Worm (Caenorhabditis elegans) whole organism, mixed stage, embryonic: Measurements from ENCODE around the gene C07A9.12.

ENCODE experiments used
- blmp-1 ChIP-seq: fragments of 150-350 bp; optimal IDR thresholded peaks from 2 replicates; lab custom pipeline; 2014; ENCODE audit warnings: missing biosample characterization, missing genetic modification characterization
- ceh-39 ChIP-seq: fragments of 150-350 bp; optimal IDR thresholded peaks from 2 replicates; lab custom pipeline; 2014; ENCODE audit warnings: missing biosample characterization, missing genetic modification characterization
- ceh-43 ChIP-seq: fragments of 200-800 bp; sonication (Bioruptor generic); optimal IDR thresholded peaks from 2 replicates; lab custom pipeline; 2018; ENCODE audit warnings: mild to moderate bottlenecking, missing genetic modification characterization, moderate library complexity, missing compliant biosample characterization
- lin-13 ChIP-seq: fragments of 150-350 bp; optimal IDR thresholded peaks from 2 replicates; lab custom pipeline; 2014; ENCODE audit warnings: missing biosample characterization, missing genetic modification characterization
- mab-5 ChIP-seq: fragments of 150-350 bp; optimal IDR thresholded peaks from 2 replicates; lab custom pipeline; 2014; ENCODE audit warnings: missing biosample characterization, missing genetic modification characterization
- nhr-237 ChIP-seq: fragments of 150-350 bp; optimal IDR thresholded peaks from 2 replicates; lab custom pipeline; 2014; ENCODE audit warnings: missing biosample characterization, missing genetic modification characterization
- nhr-76 ChIP-seq: sonication (generic microtip); optimal IDR thresholded peaks from 2 replicates; lab custom pipeline; 2017; ENCODE audit warnings: missing biosample characterization, missing genetic modification characterization
- pha-4 ChIP-seq: fragments of 150-350 bp; optimal IDR thresholded peaks from 2 replicates; lab custom pipeline; 2018; ENCODE audit warnings: missing biosample characterization, missing genetic modification reagents, missing genetic modification characterization
- snpc-4 ChIP-seq: fragments of 150-350 bp; optimal IDR thresholded peaks from 2 replicates; lab custom pipeline; 2014; ENCODE audit warnings: missing biosample characterization, missing genetic modification characterization
- unc-39 ChIP-seq: fragments of 150-350 bp; optimal IDR thresholded peaks from 2 replicates; lab custom pipeline; 2014; ENCODE audit warnings: missing biosample characterization, missing genetic modification characterization
- unc-62 ChIP-seq: fragments of 150-350 bp; optimal IDR thresholded peaks from 2 replicates; lab custom pipeline; 2014; ENCODE audit warnings: missing biosample characterization, missing genetic modification reagents, missing genetic modification characterization

DNA sequence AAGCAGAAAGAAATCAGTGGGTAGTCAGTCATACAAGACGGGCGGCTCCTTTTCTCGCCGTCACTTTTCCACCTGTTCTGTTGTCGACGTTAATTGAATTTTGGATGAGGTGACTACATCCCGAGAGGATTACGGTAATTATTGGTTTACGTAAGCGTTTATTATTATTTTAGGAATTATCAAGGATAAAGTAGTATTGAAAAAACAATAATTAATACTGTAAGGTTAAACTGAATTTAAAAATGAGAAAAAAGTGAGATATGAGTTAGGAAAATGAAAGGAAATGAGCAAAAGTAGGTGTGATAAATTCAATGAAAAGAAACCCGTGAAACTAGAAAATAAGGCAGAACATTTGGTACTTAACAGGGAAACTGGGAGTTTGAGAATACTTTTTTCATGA, 11.6 kb upstream of the C07A9.12 start, which contains the start of gene hlh-4:
- TF ChIP-seq nhr-76 (tag; lab: Kevin White, UChicago) (no peak), ceh-43 (no peak), mab-5 (tag; lab: Kevin White, UChicago) (no peak), nhr-237 (tag; lab: Kevin White, UChicago) (no peak), snpc-4 (tag; lab: Kevin White, UChicago) (no peak), ceh-39 (tag; lab: Kevin White, UChicago) (no peak), unc-62 (GFP tag; lab: Kevin White, UChicago) (no peak), unc-39 (tag; lab: Kevin White, UChicago) (no peak), blmp-1 (tag; lab: Kevin White, UChicago) (no peak), pha-4 (no peak), lin-13 (tag; lab: Kevin White, UChicago) (no peak)
